Fruit fly (Drosophila melanogaster): ENCODE measurements around the gene RabGGTb.
A peak's percentile ranks its signal among the peaks of the same experiment; 100 is the strongest.

The RabGGTb gene

dm6 chr2L:2878859-2879258 is at the start of gene RabGGTb (continued):
- TF ChIP-seq CG12155 (GFP tag; optimal IDR thresholded peaks at IDR 0.05) = peak; percentile 40
- peak; percentile 95 for TF ChIP-seq lilli (GFP tag; optimal IDR thresholded peaks at IDR 0.05)
- peak; percentile 50 for TF ChIP-seq tup (GFP tag; optimal IDR thresholded peaks at IDR 0.05)
- TF ChIP-seq CG4854 (GFP tag; optimal IDR thresholded peaks at IDR 0.05) = peak; percentile 95
- peak; percentile 82 for TF ChIP-seq Atf6 (GFP tag; IDR thresholded peaks at IDR 0.05)
- peak; percentile 51 for TF ChIP-seq Atf-2 (GFP tag; optimal IDR thresholded peaks at IDR 0.05)
- peak; percentile 63 for TF ChIP-seq ems (GFP tag; optimal IDR thresholded peaks at IDR 0.05)
- peak; percentile 28 for TF ChIP-seq chn (GFP tag; optimal IDR thresholded peaks at IDR 0.05)
- peak; percentile 33 for TF ChIP-seq CG4328 (GFP tag; optimal IDR thresholded peaks at IDR 0.05)
- TF ChIP-seq insv (GFP tag; optimal IDR thresholded peaks at IDR 0.05) = no peak
- peak; percentile 2 for TF ChIP-seq CG18011 (GFP tag; optimal IDR thresholded peaks at IDR 0.05)
- TF ChIP-seq ham (GFP tag; IDR thresholded peaks at IDR 0.05) = 0 out of 2 replicates have a peak, but pooled peaks have one; percentile 44
- TF ChIP-seq Vsx1 (GFP tag; optimal IDR thresholded peaks at IDR 0.05) = peak; percentile 51
- TF ChIP-seq CG10979 (tag; optimal IDR thresholded peaks at IDR 0.05) = peak; percentile 35
- peak in 1 of 3 experiments; percentile 12 for TF ChIP-seq lola (GFP tag; optimal IDR thresholded peaks at IDR 0.05)
- TF ChIP-seq Ets65A (GFP tag) = peak; percentile 77
- TF ChIP-seq NFAT (GFP tag; IDR thresholded peaks at IDR 0.05) = peak; percentile 80
- TF ChIP-seq prd (optimal IDR thresholded peaks at IDR 0.05) = no peak
- peak; percentile 79 for TF ChIP-seq prd (GFP tag; IDR thresholded peaks at IDR 0.05)
- TF ChIP-seq usp (GFP tag; optimal IDR thresholded peaks at IDR 0.05) = no peak
- TF ChIP-seq pzg (GFP tag; optimal IDR thresholded peaks at IDR 0.05) = peak; percentile 63
- TF ChIP-seq CG15011 (GFP tag; optimal IDR thresholded peaks at IDR 0.05) = no peak
- TF ChIP-seq chif (GFP tag; optimal IDR thresholded peaks at IDR 0.05) = peak in 1 of 2 experiments; percentile 50
- no peak for TF ChIP-seq CG7987 (GFP tag; optimal IDR thresholded peaks at IDR 0.05)
- TF ChIP-seq sima (GFP tag; optimal IDR thresholded peaks at IDR 0.05) = no peak
- peak; percentile 4 for TF ChIP-seq kni (GFP tag; optimal IDR thresholded peaks at IDR 0.05)
- peak; percentile 32 for TF ChIP-seq tap (tag; optimal IDR thresholded peaks at IDR 0.05)
- TF ChIP-seq CG11696 (GFP tag; IDR thresholded peaks at IDR 0.05) = peak; percentile 43; the same call in 1 of the 2 replicates
- peak in 1 of 2 experiments; percentile 36 for TF ChIP-seq bsh (GFP tag; optimal IDR thresholded peaks at IDR 0.05)
- TF ChIP-seq CG6854 (GFP tag; optimal IDR thresholded peaks at IDR 0.05) = peak; percentile 31
- no peak for TF ChIP-seq CG42726 (GFP tag; IDR thresholded peaks at IDR 0.05; ENCODE audit: partially characterized antibody)
- peak; percentile 58 for TF ChIP-seq CG30403 (GFP tag; optimal IDR thresholded peaks at IDR 0.05)
- no peak for TF ChIP-seq CG7963 (GFP tag; IDR thresholded peaks at IDR 0.05; ENCODE audit: partially characterized antibody)
- no peak for TF ChIP-seq Sry-β (GFP tag; optimal IDR thresholded peaks at IDR 0.05)
- no peak for TF ChIP-seq CG9876 (GFP tag; optimal IDR thresholded peaks at IDR 0.05)
- peak; percentile 81 for TF ChIP-seq seq (GFP tag; IDR thresholded peaks at IDR 0.05)
- peak; percentile 38 for TF ChIP-seq CG2875 (GFP tag; optimal IDR thresholded peaks at IDR 0.05)
- TF ChIP-seq cg (GFP tag; optimal IDR thresholded peaks at IDR 0.05) = no peak
- no peak for TF ChIP-seq YL-1 (GFP tag; optimal IDR thresholded peaks at IDR 0.05)
- TF ChIP-seq HmgD (GFP tag; optimal IDR thresholded peaks at IDR 0.05) = no peak
- TF ChIP-seq gro (GFP tag; optimal IDR thresholded peaks at IDR 0.05) = peak; percentile 40
- TF ChIP-seq CG3065 (GFP tag; optimal IDR thresholded peaks at IDR 0.05) = no peak
- peak; percentile 66; the same call in 2 of the 3 replicates for TF ChIP-seq Mrtf (GFP tag; IDR thresholded peaks at IDR 0.05)
- peak; percentile 63 for TF ChIP-seq MESR4 (GFP tag; optimal IDR thresholded peaks at IDR 0.05)
- TF ChIP-seq so (GFP tag; IDR thresholded peaks at IDR 0.05) = peak; percentile 77; the same call in 2 of the 3 replicates
- peak; percentile 41 for TF ChIP-seq HHEX (GFP tag; optimal IDR thresholded peaks at IDR 0.05)
- TF ChIP-seq CG31224 (GFP tag; IDR thresholded peaks at IDR 0.05) = peak; percentile 55; the same call in 1 of the 2 replicates
- no peak for TF ChIP-seq nau (GFP tag; optimal IDR thresholded peaks at IDR 0.05)
- no peak for TF ChIP-seq hkb (optimal IDR thresholded peaks at IDR 0.05)
- TF ChIP-seq hkb (GFP tag; IDR thresholded peaks at IDR 0.05) = peak; percentile 68
- no peak for TF ChIP-seq HLH4C (GFP tag; IDR thresholded peaks at IDR 0.05; ENCODE audit: partially characterized antibody)

All from whole organism, embryonic.